Fruit fly (Drosophila melanogaster): ENCODE results near the gene CG10681.

- TF ChIP-seq CTCF (optimal IDR thresholded peaks at IDR 0.05) (no peak), CG8478 (optimal IDR thresholded peaks at IDR 0.05) (no peak)
These were observed 18.4 kb upstream of the CG10681 start for dm6 chr3L:12482917-12483316.
